Fruit fly (Drosophila melanogaster): ENCODE measurements around the gene IP3K1.

DNA sequence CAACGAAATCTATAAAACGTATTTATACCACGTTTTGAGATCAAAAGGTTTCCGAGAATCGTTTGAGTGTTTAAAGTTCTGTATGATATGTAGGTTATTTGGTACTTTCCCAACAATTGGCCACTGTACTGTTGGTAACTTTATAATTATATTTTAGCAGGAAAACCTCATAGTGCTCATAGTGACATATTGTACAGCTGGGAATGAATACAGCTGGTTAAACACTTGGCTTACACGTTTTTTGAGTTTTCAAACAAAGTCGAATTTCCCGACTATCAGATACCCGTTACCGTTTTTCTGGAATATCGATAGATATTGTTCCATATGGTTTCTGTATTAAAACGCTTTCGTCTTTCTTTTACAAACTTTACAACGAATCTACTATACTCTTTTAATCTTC is 3.8 kb upstream of the IP3K1 start:
- TF ChIP-seq Hr38 (GFP tag; optimal IDR thresholded peaks at IDR 0.05) (no peak), Hr39 (GFP tag; optimal IDR thresholded peaks at IDR 0.05) (no peak), CG6854 (GFP tag; optimal IDR thresholded peaks at IDR 0.05) (no peak), CG11902 (GFP tag; optimal IDR thresholded peaks at IDR 0.05) (no peak), CG6276 (GFP tag; optimal IDR thresholded peaks at IDR 0.05) (no peak), CG8319 (GFP tag; optimal IDR thresholded peaks at IDR 0.05) (no peak), Sox14 (GFP tag; optimal IDR thresholded peaks at IDR 0.05) (no peak), Smox (GFP tag; optimal IDR thresholded peaks at IDR 0.05) (no peak), Eip93F (GFP tag; optimal IDR thresholded peaks at IDR 0.05) (no peak)

All from whole organism, prepupa.